Worm (Caenorhabditis elegans) whole organism, mixed stage, embryonic: Measurements from ENCODE around the gene Y41C4A.32.

Source experiments
- M03D4.4 ChIP-seq: sonication (generic microtip); optimal IDR thresholded peaks from 2 replicates; lab custom pipeline; 2017; ENCODE audit warnings: mild to moderate bottlenecking, missing genetic modification characterization, missing compliant biosample characterization
- bed-3 ChIP-seq: fragments of 200-800 bp; sonication (Bioruptor generic); optimal IDR thresholded peaks from 3 replicates; lab custom pipeline; 2018; ENCODE audit warnings: mild to moderate bottlenecking, missing genetic modification characterization, moderate library complexity, missing compliant biosample characterization
- blmp-1 ChIP-seq: fragments of 150-350 bp; optimal IDR thresholded peaks from 2 replicates; lab custom pipeline; 2014; ENCODE audit warnings: missing biosample characterization, missing genetic modification characterization
- ceh-39 ChIP-seq: fragments of 150-350 bp; optimal IDR thresholded peaks from 2 replicates; lab custom pipeline; 2014; ENCODE audit warnings: missing biosample characterization, missing genetic modification characterization
- ceh-43 ChIP-seq: fragments of 200-800 bp; sonication (Bioruptor generic); optimal IDR thresholded peaks from 2 replicates; lab custom pipeline; 2018; ENCODE audit warnings: mild to moderate bottlenecking, missing genetic modification characterization, moderate library complexity, missing compliant biosample characterization
- ces-1 ChIP-seq: fragments of 150-350 bp; optimal IDR thresholded peaks from 2 replicates; lab custom pipeline; 2014; ENCODE audit warnings: missing biosample characterization, missing genetic modification reagents, missing genetic modification characterization
- cnd-1 ChIP-seq: fragments of 200-800 bp; sonication (Bioruptor generic); optimal IDR thresholded peaks from 2 replicates; lab custom pipeline; 2018; ENCODE audit warnings: mild to moderate bottlenecking, missing genetic modification characterization, missing compliant biosample characterization
- drap-1 ChIP-seq: fragments of 200-800 bp; sonication (Bioruptor generic); optimal IDR thresholded peaks from 3 replicates; lab custom pipeline; 2018; ENCODE audit warnings: mild to moderate bottlenecking, missing genetic modification characterization, missing compliant biosample characterization
- elt-1 ChIP-seq: sonication (generic microtip); optimal IDR thresholded peaks from 2 replicates; lab custom pipeline; 2017; ENCODE audit warnings: missing genetic modification characterization, mild to moderate bottlenecking, missing compliant biosample characterization, antibody characterized with exemption, moderate library complexity, borderline replicate concordance; ENCODE audit not compliant: insufficient read depth
- elt-3 ChIP-seq: fragments of 150-350 bp; optimal IDR thresholded peaks from 2 replicates; lab custom pipeline; 2014; ENCODE audit warnings: missing biosample characterization, missing genetic modification characterization
- flh-1 ChIP-seq: fragments of 200-800 bp; sonication (Bioruptor generic); optimal IDR thresholded peaks from 2 replicates; lab custom pipeline; 2018; ENCODE audit warnings: mild to moderate bottlenecking, missing genetic modification characterization, moderate library complexity, missing compliant biosample characterization
- ham-2 ChIP-seq: fragments of 200-800 bp; sonication (Bioruptor generic); optimal IDR thresholded peaks from 2 replicates; lab custom pipeline; 2018; ENCODE audit warnings: mild to moderate bottlenecking, missing genetic modification characterization, missing compliant biosample characterization
- hlh-1 ChIP-seq: fragments of 150-350 bp; optimal IDR thresholded peaks from 2 replicates; lab custom pipeline; 2014; ENCODE audit warnings: missing biosample characterization, missing genetic modification reagents, missing genetic modification characterization
- lin-13 ChIP-seq: fragments of 150-350 bp; optimal IDR thresholded peaks from 2 replicates; lab custom pipeline; 2014; ENCODE audit warnings: missing biosample characterization, missing genetic modification characterization
- lin-32 ChIP-seq: fragments of 200-800 bp; sonication (Bioruptor generic); optimal IDR thresholded peaks from 2 replicates; lab custom pipeline; 2018; ENCODE audit warnings: mild to moderate bottlenecking, missing genetic modification characterization, missing compliant biosample characterization
- lsy-2 ChIP-seq: fragments of 150-350 bp; optimal IDR thresholded peaks from 2 replicates; lab custom pipeline; 2014; ENCODE audit warnings: missing biosample characterization, missing genetic modification characterization
- mab-5 ChIP-seq: fragments of 150-350 bp; optimal IDR thresholded peaks from 2 replicates; lab custom pipeline; 2014; ENCODE audit warnings: missing biosample characterization, missing genetic modification characterization
- mep-1 ChIP-seq: fragments of 150-350 bp; optimal IDR thresholded peaks from 2 replicates; lab custom pipeline; 2017; ENCODE audit warnings: missing biosample characterization, missing genetic modification reagents, missing genetic modification characterization, inconsistent platforms
- nhr-12 ChIP-seq: fragments of 150-350 bp; optimal IDR thresholded peaks from 2 replicates; lab custom pipeline; 2014; ENCODE audit warnings: missing biosample characterization, missing genetic modification characterization
- nhr-2 ChIP-seq: fragments of 150-350 bp; optimal IDR thresholded peaks from 2 replicates; lab custom pipeline; 2014; ENCODE audit warnings: missing biosample characterization, missing genetic modification characterization
- nhr-237 ChIP-seq: fragments of 150-350 bp; optimal IDR thresholded peaks from 2 replicates; lab custom pipeline; 2014; ENCODE audit warnings: missing biosample characterization, missing genetic modification characterization
- nhr-28 ChIP-seq: fragments of 150-350 bp; optimal IDR thresholded peaks from 2 replicates; lab custom pipeline; 2014; ENCODE audit warnings: missing biosample characterization, missing genetic modification characterization
- pha-4 ChIP-seq: fragments of 150-350 bp; optimal IDR thresholded peaks from 2 replicates; lab custom pipeline; 2018; ENCODE audit warnings: missing biosample characterization, missing genetic modification reagents, missing genetic modification characterization
- sem-2 ChIP-seq: fragments of 200-800 bp; sonication (Bioruptor generic); optimal IDR thresholded peaks from 2 replicates; lab custom pipeline; 2018; ENCODE audit warnings: mild to moderate bottlenecking, missing genetic modification characterization, missing compliant biosample characterization
- snpc-4 ChIP-seq: fragments of 150-350 bp; optimal IDR thresholded peaks from 2 replicates; lab custom pipeline; 2014; ENCODE audit warnings: missing biosample characterization, missing genetic modification characterization
- sptf-1 ChIP-seq: sonication (generic microtip); optimal IDR thresholded peaks from 2 replicates; lab custom pipeline; 2017; ENCODE audit warnings: mild to moderate bottlenecking, missing genetic modification characterization, moderate library complexity, missing compliant biosample characterization
- tbx-8 ChIP-seq: fragments of 200-800 bp; sonication (Bioruptor generic); optimal IDR thresholded peaks from 2 replicates; lab custom pipeline; 2018; ENCODE audit warnings: mild to moderate bottlenecking, missing genetic modification characterization, moderate library complexity, missing compliant biosample characterization
- unc-120 ChIP-seq: sonication (generic microtip); optimal IDR thresholded peaks from 2 replicates; lab custom pipeline; 2017; ENCODE audit warnings: missing genetic modification characterization, missing compliant biosample characterization; ENCODE audit not compliant: poor library complexity, severe bottlenecking
- unc-39 ChIP-seq: fragments of 150-350 bp; optimal IDR thresholded peaks from 2 replicates; lab custom pipeline; 2014; ENCODE audit warnings: missing biosample characterization, missing genetic modification characterization
- ztf-11 ChIP-seq: fragments of 150-350 bp; optimal IDR thresholded peaks from 2 replicates; lab custom pipeline; 2014; ENCODE audit warnings: missing biosample characterization, missing genetic modification characterization

Y41C4A.32 gene

ce11 chrIII:11719400-11719875 is 2.1 kb upstream of the Y41C4A.32 start, which contains the start of the genes elb-1 and Y41C4A.11:
Gene elb-1, minus strand, starts transcription at chrIII:11719450.
Gene Y41C4A.11, plus strand, starts transcription at chrIII:11719860.
- TF ChIP-seq lin-13 (tag; lab: Kevin White, UChicago) (peak; percentile 46), tbx-8 (no peak), lsy-2 (tag; lab: Kevin White, UChicago) (peak; percentile 47), mep-1 (peak; percentile 75), elt-1 (tag; lab: Kevin White, UChicago) (peak; percentile 71), nhr-237 (tag; lab: Kevin White, UChicago) (peak; percentile 27), pha-4 (peak; percentile 11), ceh-43 (GFP tag; lab: Kevin White, UChicago) (no peak), ceh-39 (tag; lab: Kevin White, UChicago) (peak; percentile 79), sptf-1 (tag; lab: Kevin White, UChicago) (no peak), snpc-4 (tag; lab: Kevin White, UChicago) (no peak)
- TF ChIP-seq, all 35 proteins: peak for 7

- no peak for TF ChIP-seq snpc-4 (tag; lab: Kevin White, UChicago)
- no peak for TF ChIP-seq nhr-28 (tag; lab: Kevin White, UChicago)
- TF ChIP-seq pha-4: no peak
- no peak for TF ChIP-seq ceh-39 (tag; lab: Kevin White, UChicago)
- no peak for TF ChIP-seq elt-3
- TF ChIP-seq mab-5 (tag; lab: Kevin White, UChicago): no peak
- TF ChIP-seq flh-1: no peak
- TF ChIP-seq drap-1 (GFP tag; lab: Kevin White, UChicago): no peak
- TF ChIP-seq mep-1: no peak
- TF ChIP-seq blmp-1 (tag; lab: Kevin White, UChicago): no peak
- TF ChIP-seq unc-120 (tag; lab: Kevin White, UChicago): no peak
- no peak for TF ChIP-seq nhr-12 (tag; lab: Kevin White, UChicago)
- TF ChIP-seq sem-2: no peak
- TF ChIP-seq M03D4.4 (tag; lab: Kevin White, UChicago): no peak
Measured at ce11 chrIII:11726590-11726989, 5.1 kb downstream of the Y41C4A.32 start, which contains the start of gene Y41C4A.12. Gene Y41C4A.12, minus strand, starts transcription at chrIII:11726690.

- peak; percentile 35 for TF ChIP-seq elt-3
- no peak for TF ChIP-seq unc-120 (tag; lab: Kevin White, UChicago)
Measured at ce11 chrIII:11727010-11727409, 5.5 kb downstream of the Y41C4A.32 start.

- no peak for TF ChIP-seq elt-1 (tag; lab: Kevin White, UChicago)
- TF ChIP-seq nhr-2 (tag; lab: Kevin White, UChicago): no peak
- no peak for TF ChIP-seq drap-1 (GFP tag; lab: Kevin White, UChicago)
- no peak for TF ChIP-seq ham-2
- no peak for TF ChIP-seq M03D4.4 (tag; lab: Kevin White, UChicago)
- TF ChIP-seq cnd-1 (tag; lab: Kevin White, UChicago): no peak
- no peak for TF ChIP-seq unc-39 (tag; lab: Kevin White, UChicago)
- no peak for TF ChIP-seq bed-3 (GFP tag; lab: Kevin White, UChicago)
- TF ChIP-seq ces-1 (GFP tag; lab: Kevin White, UChicago): no peak
- TF ChIP-seq ceh-39 (tag; lab: Kevin White, UChicago): no peak
- no peak for TF ChIP-seq pha-4
- no peak for TF ChIP-seq sptf-1 (tag; lab: Kevin White, UChicago)
- no peak for TF ChIP-seq hlh-1 (tag; lab: Kevin White, UChicago)
- TF ChIP-seq nhr-12 (tag; lab: Kevin White, UChicago): no peak
- no peak for TF ChIP-seq ztf-11 (tag; lab: Kevin White, UChicago)
- no peak for TF ChIP-seq lsy-2 (tag; lab: Kevin White, UChicago)
Measured at ce11 chrIII:11730312-11730711, 8.8 kb downstream of the Y41C4A.32 start, which contains the start of gene Y41C4A.18. Gene Y41C4A.18, plus strand, starts transcription at chrIII:11730612.

ce11 chrIII:11730850-11731249 is 9.3 kb downstream of the Y41C4A.32 start:
- no peak for TF ChIP-seq blmp-1 (tag; lab: Kevin White, UChicago)
- TF ChIP-seq tbx-8: no peak
- no peak for TF ChIP-seq pha-4
- no peak for TF ChIP-seq unc-120 (tag; lab: Kevin White, UChicago)
- TF ChIP-seq nhr-28 (tag; lab: Kevin White, UChicago): no peak
- TF ChIP-seq nhr-2 (tag; lab: Kevin White, UChicago): no peak
- no peak for TF ChIP-seq mep-1
- no peak for TF ChIP-seq lin-32 (GFP tag; lab: Kevin White, UChicago)
- TF ChIP-seq, all 35 proteins: peak for 0
